Worm (Caenorhabditis elegans): ENCODE measurements around the gene B0554.4.

DNA sequence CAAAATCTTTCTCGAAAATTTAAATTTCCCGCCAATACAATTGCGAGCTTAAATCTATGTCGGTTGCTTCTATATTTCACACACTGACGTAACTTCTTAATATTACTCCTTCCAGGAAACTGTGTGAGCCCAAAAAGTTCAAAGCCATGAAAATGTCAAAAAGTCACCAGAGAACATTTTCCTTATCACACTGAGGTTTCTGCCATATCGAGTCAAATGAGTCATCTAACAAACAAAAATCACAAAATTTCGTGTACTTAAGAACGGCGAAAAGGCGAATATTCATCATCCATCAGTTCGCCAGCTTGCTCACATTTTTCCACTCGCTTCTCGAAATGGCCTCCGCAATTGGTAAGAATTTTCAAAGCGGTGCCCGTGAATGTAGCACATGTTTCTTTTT, 20.7 kb downstream of the B0554.4 start, which contains the start of gene M02H5.8:
- no peak for TF ChIP-seq ztf-4 (tag; optimal IDR thresholded peaks at IDR 0.05)
- TF ChIP-seq R02D3.7 (tag; optimal IDR thresholded peaks at IDR 0.05) = no peak
- no peak for TF ChIP-seq lin-39 (tag; optimal IDR thresholded peaks at IDR 0.05)
- TF ChIP-seq nhr-21 (tag; optimal IDR thresholded peaks at IDR 0.05) = no peak
- TF ChIP-seq unc-62 (GFP tag; optimal IDR thresholded peaks at IDR 0.05) = no peak
- TF ChIP-seq egl-27 (tag; optimal IDR thresholded peaks at IDR 0.05) = no peak
- no peak for TF ChIP-seq mdl-1 (tag; optimal IDR thresholded peaks at IDR 0.05)
- TF ChIP-seq nhr-11 (tag; optimal IDR thresholded peaks at IDR 0.05) = no peak
- TF ChIP-seq ztf-11 (tag; optimal IDR thresholded peaks at IDR 0.05) = no peak
- no peak for TF ChIP-seq sma-9 (GFP tag; optimal IDR thresholded peaks at IDR 0.05)
- no peak for TF ChIP-seq sma-9 (tag; optimal IDR thresholded peaks at IDR 0.05)
- TF ChIP-seq skn-1 (tag; optimal IDR thresholded peaks at IDR 0.05) = no peak
- no peak for TF ChIP-seq aly-2 (tag; optimal IDR thresholded peaks at IDR 0.05)

Data from whole organism, L2 larva.